Fruit fly (Drosophila melanogaster) whole organism, embryonic: Measurements from ENCODE around the gene CG43760.
A peak's percentile ranks its signal among the peaks of the same experiment; 100 is the strongest.

Experiments used
- ATbp ChIP-seq: fragments of 200-800 bp; sonication (Bioruptor generic); optimal IDR thresholded peaks from 2 replicates; lab custom pipeline; 2017; ENCODE audit warnings: missing biosample characterization, mild to moderate bottlenecking, missing genetic modification characterization, missing genetic modification reagents
- CG12104 ChIP-seq: fragments of 200-800 bp; sonication (Bioruptor generic); optimal IDR thresholded peaks from 3 replicates; lab custom pipeline; 2016; ENCODE audit warnings: missing biosample characterization, missing genetic modification characterization
- CG12236 ChIP-seq: fragments of 200-800 bp; sonication (Bioruptor generic); optimal IDR thresholded peaks from 2 replicates; lab custom pipeline; 2016; ENCODE audit warnings: missing biosample characterization, missing genetic modification characterization
- CG12744 ChIP-seq: fragments of 200-800 bp; sonication (Bioruptor generic); optimal IDR thresholded peaks from 2 replicates; lab custom pipeline; 2016; ENCODE audit warnings: missing biosample characterization, missing genetic modification characterization
- CG13424 ChIP-seq: fragments of 200-800 bp; sonication (Bioruptor generic); optimal IDR thresholded peaks from 2 replicates; lab custom pipeline; 2019; ENCODE audit warnings: missing biosample characterization, mild to moderate bottlenecking, missing genetic modification characterization, moderate library complexity
- CG14667 ChIP-seq: fragments of 200-800 bp; sonication (Bioruptor generic); IDR thresholded peaks from 2 replicates; pipeline ENCODE4 v1.3.6; 2022; ENCODE audit warnings: missing biosample characterization, missing genetic modification characterization
- CG14710 ChIP-seq: fragments of 200-800 bp; sonication (Bioruptor generic); optimal IDR thresholded peaks from 3 replicates; lab custom pipeline; 2019; ENCODE audit warnings: missing biosample characterization, mild to moderate bottlenecking, missing genetic modification characterization, moderate library complexity
- CG15011 ChIP-seq: fragments of 200-800 bp; sonication (Bioruptor generic); optimal IDR thresholded peaks from 3 replicates; lab custom pipeline; 2018; ENCODE audit warnings: missing biosample characterization, mild to moderate bottlenecking, missing genetic modification characterization
- CG1603 ChIP-seq: fragments of 200-800 bp; sonication (Bioruptor generic); optimal IDR thresholded peaks from 2 replicates; lab custom pipeline; 2019; ENCODE audit warnings: missing biosample characterization, mild to moderate bottlenecking, missing genetic modification characterization, moderate library complexity
- CG16813 ChIP-seq: fragments of 200-800 bp; sonication (Bioruptor generic); IDR thresholded peaks from 3 replicates; pipeline ENCODE4 v1.3.6; 2022; ENCODE audit warnings: missing biosample characterization, missing genetic modification characterization; ENCODE audit not compliant: partially characterized antibody
- CG16815 ChIP-seq: fragments of 200-800 bp; sonication (Bioruptor generic); optimal IDR thresholded peaks from 3 replicates; lab custom pipeline; 2017; ENCODE audit warnings: missing biosample characterization, mild to moderate bottlenecking, missing genetic modification characterization
- CG17328 ChIP-seq: fragments of 200-800 bp; sonication (Bioruptor generic); IDR thresholded peaks from 2 replicates; pipeline ENCODE4 v1.3.6; 2022; ENCODE audit warnings: missing biosample characterization, missing genetic modification characterization
- CG17361 ChIP-seq: fragments of 200-800 bp; sonication (Bioruptor generic); IDR thresholded peaks from 3 replicates; pipeline ENCODE4 v1.3.6; 2022; ENCODE audit warnings: missing biosample characterization, missing genetic modification characterization
- CG2678 ChIP-seq: fragments of 200-800 bp; sonication (Bioruptor generic); optimal IDR thresholded peaks from 3 replicates; lab custom pipeline; 2019; ENCODE audit warnings: missing biosample characterization, mild to moderate bottlenecking, missing genetic modification characterization, moderate library complexity
- CG2889 ChIP-seq: fragments of 200-800 bp; sonication (Bioruptor generic); IDR thresholded peaks from 3 replicates; pipeline ENCODE4 v1.3.6; 2022; ENCODE audit warnings: missing biosample characterization, missing genetic modification characterization
- CG30431 ChIP-seq: fragments of 200-800 bp; sonication (Bioruptor generic); optimal IDR thresholded peaks from 2 replicates; lab custom pipeline; 2017; ENCODE audit warnings: missing biosample characterization, missing genetic modification characterization
- CG31388 ChIP-seq: fragments of 200-800 bp; sonication (Bioruptor generic); optimal IDR thresholded peaks from 2 replicates; lab custom pipeline; 2016; ENCODE audit warnings: missing biosample characterization, missing genetic modification characterization
- CG3281 ChIP-seq: fragments of 200-800 bp; sonication (Bioruptor generic); optimal IDR thresholded peaks from 3 replicates; lab custom pipeline; 2017; ENCODE audit warnings: missing biosample characterization, mild to moderate bottlenecking, missing genetic modification characterization
- CG33213 ChIP-seq: fragments of 200-800 bp; sonication (Bioruptor generic); optimal IDR thresholded peaks from 3 replicates; lab custom pipeline; 2016; ENCODE audit warnings: missing biosample characterization, missing genetic modification characterization
- CG43689 ChIP-seq: fragments of 200-800 bp; sonication (Bioruptor generic); IDR thresholded peaks from 2 replicates; pipeline ENCODE4 v1.3.6; 2022; ENCODE audit warnings: missing biosample characterization, missing genetic modification characterization
- CG5953 ChIP-seq: fragments of 200-800 bp; sonication (Bioruptor generic); IDR thresholded peaks from 2 replicates; pipeline ENCODE4 v1.3.6; 2022; ENCODE audit warnings: missing biosample characterization, missing genetic modification characterization
- CG6254 ChIP-seq: fragments of 200-800 bp; sonication (Bioruptor generic); optimal IDR thresholded peaks from 3 replicates; lab custom pipeline; 2017; ENCODE audit warnings: mild to moderate bottlenecking, missing biosample characterization, missing genetic modification reagents, missing genetic modification characterization
- CG6791 ChIP-seq: fragments of 200-800 bp; sonication (Bioruptor generic); IDR thresholded peaks from 3 replicates; pipeline ENCODE4 v1.3.6; 2022; ENCODE audit warnings: missing biosample characterization, missing genetic modification characterization; ENCODE audit not compliant: partially characterized antibody
- CG7745 ChIP-seq: fragments of 200-800 bp; sonication (Bioruptor generic); optimal IDR thresholded peaks from 2 replicates; lab custom pipeline; 2018; ENCODE audit warnings: missing biosample characterization, mild to moderate bottlenecking, missing genetic modification characterization, moderate library complexity
- CG8281 ChIP-seq: fragments of 200-800 bp; sonication (Bioruptor generic); optimal IDR thresholded peaks from 2 replicates; lab custom pipeline; 2018; ENCODE audit warnings: missing biosample characterization, mild to moderate bottlenecking, missing genetic modification characterization, moderate library complexity
- CTCF ChIP-seq: fragments of 200-800 bp; sonication (Bioruptor generic); optimal IDR thresholded peaks from 2 replicates; lab custom pipeline; 2017; ENCODE audit warnings: missing biosample characterization, mild to moderate bottlenecking, missing genetic modification characterization, moderate library complexity
- Doc3 ChIP-seq: fragments of 200-800 bp; sonication (Bioruptor generic); IDR thresholded peaks from 3 replicates; pipeline ENCODE4 v1.3.6; 2022; ENCODE audit warnings: missing biosample characterization, missing genetic modification characterization; ENCODE audit not compliant: partially characterized antibody
- E2f2 ChIP-seq: fragments of 200-800 bp; sonication (Bioruptor generic); IDR thresholded peaks from 2 replicates; pipeline ENCODE4 v1.3.6; 2022; ENCODE audit warnings: missing biosample characterization, missing genetic modification characterization
- GATAe ChIP-seq: fragments of 200-800 bp; sonication (Bioruptor generic); conservative IDR thresholded peaks from 2 replicates; pipeline ENCODE4 v1.3.6; 2022; ENCODE audit warnings: missing biosample characterization, missing genetic modification characterization
- HHEX ChIP-seq: fragments of 200-800 bp; sonication (Bioruptor generic); optimal IDR thresholded peaks from 3 replicates; lab custom pipeline; 2017; ENCODE audit warnings: missing biosample characterization, mild to moderate bottlenecking, missing genetic modification characterization, missing genetic modification reagents
- Meics ChIP-seq: fragments of 200-800 bp; sonication (Bioruptor generic); optimal IDR thresholded peaks from 2 replicates; lab custom pipeline; 2017; ENCODE audit warnings: missing biosample characterization, mild to moderate bottlenecking, missing genetic modification characterization
- Myb ChIP-seq: fragments of 200-800 bp; sonication (Bioruptor generic); optimal IDR thresholded peaks from 2 replicates; lab custom pipeline; 2016; ENCODE audit warnings: missing biosample characterization, missing genetic modification characterization
- Rx ChIP-seq: fragments of 200-800 bp; sonication (Bioruptor generic); IDR thresholded peaks from 2 replicates; pipeline ENCODE4 v1.3.6; 2022; ENCODE audit warnings: missing biosample characterization, missing genetic modification characterization
- Stat92E ChIP-seq, 3 experiments: fragments of >200 bp in 2 of 3; fragments of 200-800 bp in 1 of 3; sonication (Bioruptor generic) in 1 of 3; optimal IDR thresholded peaks; 2 replicates each; lab custom pipeline; 2017 to 2019; ENCODE audit warnings: missing biosample characterization in 3 of 3, missing genetic modification characterization in 3 of 3, mild to moderate bottlenecking in 1 of 3, moderate library complexity in 1 of 3
- TFAM ChIP-seq: fragments of 200-800 bp; sonication (Bioruptor generic); optimal IDR thresholded peaks from 2 replicates; lab custom pipeline; 2017; ENCODE audit warnings: missing biosample characterization, missing genetic modification characterization, inconsistent platforms
- bab2 ChIP-seq: fragments of 200-800 bp; sonication (Bioruptor generic); optimal IDR thresholded peaks from 2 replicates; lab custom pipeline; 2016; ENCODE audit warnings: missing biosample characterization, missing genetic modification characterization
- bbx ChIP-seq: fragments of 200-800 bp; sonication (Bioruptor generic); IDR thresholded peaks from 2 replicates; pipeline ENCODE4 v1.3.6; 2022; ENCODE audit warnings: missing biosample characterization, missing genetic modification characterization; ENCODE audit not compliant: partially characterized antibody
- bcd ChIP-seq: fragments of 200-800 bp; sonication (Bioruptor generic); optimal IDR thresholded peaks from 2 replicates; lab custom pipeline; 2017; ENCODE audit warnings: missing biosample characterization, mild to moderate bottlenecking, missing genetic modification characterization
- crc ChIP-seq: fragments of 200-800 bp; sonication (Bioruptor generic); optimal IDR thresholded peaks from 2 replicates; lab custom pipeline; 2016; ENCODE audit warnings: missing biosample characterization, missing genetic modification characterization
- dmrt99B ChIP-seq: fragments of 200-800 bp; sonication (Bioruptor generic); optimal IDR thresholded peaks from 2 replicates; lab custom pipeline; 2018; ENCODE audit warnings: missing biosample characterization, mild to moderate bottlenecking, missing genetic modification characterization, moderate library complexity
- dysf ChIP-seq: fragments of 200-800 bp; sonication (Bioruptor generic); IDR thresholded peaks from 3 replicates; pipeline ENCODE4 v1.3.6; 2022; ENCODE audit warnings: missing biosample characterization, missing genetic modification characterization
- gem ChIP-seq: fragments of 200-800 bp; sonication (Bioruptor generic); optimal IDR thresholded peaks from 2 replicates; lab custom pipeline; 2019; ENCODE audit warnings: missing biosample characterization, mild to moderate bottlenecking, missing genetic modification characterization, moderate library complexity
- grn ChIP-seq: fragments of 200-800 bp; sonication (Bioruptor generic); optimal IDR thresholded peaks from 3 replicates; lab custom pipeline; 2017; ENCODE audit warnings: missing biosample characterization, missing genetic modification characterization
- kah ChIP-seq: fragments of 200-800 bp; sonication (Bioruptor generic); optimal IDR thresholded peaks from 2 replicates; lab custom pipeline; 2018; ENCODE audit warnings: missing biosample characterization, mild to moderate bottlenecking, missing genetic modification characterization
- klu ChIP-seq: fragments of 200-800 bp; sonication (Bioruptor generic); IDR thresholded peaks from 2 replicates; pipeline ENCODE4 v1.3.6; 2022; ENCODE audit warnings: missing biosample characterization, missing genetic modification characterization
- nerfin-1 ChIP-seq: fragments of 200-800 bp; sonication (Bioruptor generic); optimal IDR thresholded peaks from 3 replicates; lab custom pipeline; 2019; ENCODE audit warnings: missing biosample characterization, mild to moderate bottlenecking, missing genetic modification characterization, moderate library complexity
- pho ChIP-seq: fragments of 200-800 bp; sonication (Bioruptor generic); optimal IDR thresholded peaks from 2 replicates; lab custom pipeline; 2016; ENCODE audit warnings: missing biosample characterization, missing genetic modification characterization
- pum ChIP-seq: fragments of 200-800 bp; sonication (Bioruptor generic); optimal IDR thresholded peaks from 2 replicates; lab custom pipeline; 2016; ENCODE audit warnings: missing biosample characterization, missing genetic modification characterization
- run ChIP-seq: fragments of 200-800 bp; sonication (Bioruptor generic); optimal IDR thresholded peaks from 3 replicates; lab custom pipeline; 2018; ENCODE audit warnings: missing biosample characterization, mild to moderate bottlenecking, missing genetic modification characterization
- schlank ChIP-seq: fragments of 200-800 bp; sonication (Bioruptor generic); optimal IDR thresholded peaks from 2 replicates; lab custom pipeline; 2018; ENCODE audit warnings: missing biosample characterization, mild to moderate bottlenecking, missing genetic modification characterization
- sima ChIP-seq: fragments of 200-800 bp; sonication (Bioruptor generic); optimal IDR thresholded peaks from 2 replicates; lab custom pipeline; 2016; ENCODE audit warnings: missing biosample characterization, missing genetic modification characterization
- vfl ChIP-seq: fragments of 200-800 bp; sonication (Bioruptor generic); optimal IDR thresholded peaks from 2 replicates; lab custom pipeline; 2016; ENCODE audit warnings: missing biosample characterization, missing genetic modification characterization

The CG43760 gene

dm6 chr2L:15770978-15771377 lies 5.7 kb downstream of the CG43760 start, which contains the start of gene Ku80 (continued):
- TF ChIP-seq CG7745 (tag; lab: Kevin White, UChicago) (no peak), crc (GFP tag; lab: Kevin White, UChicago) (no peak), CG1603 (tag; lab: Kevin White, UChicago) (peak; percentile 51), Doc3 (peak; percentile 47; the same call in 1 of the 3 replicates), vfl (GFP tag; lab: Kevin White, UChicago) (no peak), CG16813 (peak; percentile 70), CG6254 (GFP tag; lab: Kevin White, UChicago) (no peak), CG15011 (no peak), ATbp (GFP tag; lab: Kevin White, UChicago) (no peak), klu (GFP tag; lab: Robert Waterston, UW) (no peak), CG33213 (GFP tag; lab: Kevin White, UChicago) (no peak), GATAe (GFP tag; lab: Robert Waterston, UW) (no peak), bab2 (GFP tag; lab: Kevin White, UChicago) (no peak), kah (GFP tag; lab: Kevin White, UChicago) (no peak), CG5953 (GFP tag; lab: Robert Waterston, UW) (no peak), E2f2 (peak; percentile 80), CG3281 (no peak), CG43689 (GFP tag; lab: Robert Waterston, UW) (no peak), bcd (GFP tag; lab: Kevin White, UChicago) (no peak), CG30431 (no peak), CG16815 (GFP tag; lab: Kevin White, UChicago) (no peak), CG12744 (no peak), CTCF (GFP tag; lab: Kevin White, UChicago) (no peak), CG17361 (GFP tag; lab: Robert Waterston, UW) (no peak), HHEX (GFP tag; lab: Kevin White, UChicago) (no peak), CG14710 (no peak), sima (GFP tag; lab: Kevin White, UChicago) (no peak), dysf (no peak), CG14667 (GFP tag; lab: Robert Waterston, UW) (no peak), pho (no peak), Stat92E (GFP tag; optimal IDR thresholded peaks at IDR 0.05; lab: Kevin White, UChicago) (no peak), CG2678 (tag; lab: Kevin White, UChicago) (no peak), CG6791 (peak; percentile 86), CG13424 (tag; lab: Kevin White, UChicago) (no peak), bbx (GFP tag; lab: Robert Waterston, UW) (peak; percentile 82), Myb (peak; percentile 94), Rx (GFP tag; lab: Robert Waterston, UW) (no peak), CG2889 (GFP tag; lab: Robert Waterston, UW) (no peak), CG8281 (tag; lab: Kevin White, UChicago) (no peak), Meics (GFP tag; lab: Kevin White, UChicago) (no peak), CG12236 (GFP tag; lab: Kevin White, UChicago) (no peak), TFAM (GFP tag; lab: Kevin White, UChicago) (no peak), pum (GFP tag; lab: Kevin White, UChicago) (no peak), CG31388 (no peak), nerfin-1 (tag; lab: Kevin White, UChicago) (no peak), CG12104 (no peak), gem (tag; lab: Kevin White, UChicago) (no peak), run (tag; lab: Kevin White, UChicago) (no peak), dmrt99B (tag; lab: Kevin White, UChicago) (no peak), grn (GFP tag; lab: Kevin White, UChicago) (no peak), CG17328 (GFP tag; lab: Robert Waterston, UW) (no peak), schlank (tag; lab: Kevin White, UChicago) (no peak)
